Worm (Caenorhabditis elegans) whole organism, L4 larva: ENCODE data around the gene sups-1.

Experiments used
- F37D6.2 ChIP-seq: sonication (generic microtip); optimal IDR thresholded peaks from 2 replicates; lab custom pipeline; 2016; ENCODE audit warnings: mild to moderate bottlenecking, missing genetic modification characterization, missing compliant biosample characterization
- F49E8.2 ChIP-seq: sonication (generic microtip); optimal IDR thresholded peaks from 2 replicates; lab custom pipeline; 2016; ENCODE audit warnings: missing compliant biosample characterization, mild to moderate bottlenecking, missing genetic modification characterization, borderline replicate concordance
- Y48G9A.11 ChIP-seq: fragments of 200-800 bp; sonication (Bioruptor generic); IDR thresholded peaks from 2 replicates; pipeline ENCODE4 v1.3.6; 2022; ENCODE audit warnings: missing genetic modification reagents, missing genetic modification characterization, missing compliant biosample characterization
- aha-1 ChIP-seq: fragments of 150-350 bp; peaks from one replicate; lab custom pipeline; 2014; ENCODE audit warnings: missing biosample characterization, missing genetic modification characterization
- attf-4 ChIP-seq: sonication (generic microtip); optimal IDR thresholded peaks from 3 replicates; lab custom pipeline; 2017; ENCODE audit warnings: missing biosample characterization, missing genetic modification characterization
- ceh-20 ChIP-seq: fragments of 200-800 bp; sonication (Bioruptor generic); IDR thresholded peaks from 2 replicates; pipeline ENCODE4 v1.3.6; 2022; ENCODE audit warnings: missing genetic modification reagents, missing genetic modification characterization, missing compliant biosample characterization
- cey-2 ChIP-seq: sonication (generic microtip); optimal IDR thresholded peaks from 3 replicates; lab custom pipeline; 2017; ENCODE audit warnings: missing genetic modification characterization, mild to moderate bottlenecking, missing compliant biosample characterization, antibody characterized with exemption, borderline replicate concordance; ENCODE audit not compliant: insufficient read depth
- dmd-6 ChIP-seq: fragments of 200-800 bp; sonication (Bioruptor generic); IDR thresholded peaks from 2 replicates; pipeline ENCODE4 v1.3.6; 2022; ENCODE audit warnings: missing genetic modification reagents, missing genetic modification characterization, missing compliant biosample characterization
- dpl-1 ChIP-seq: fragments of 150-350 bp; optimal IDR thresholded peaks from 2 replicates; lab custom pipeline; 2014; ENCODE audit warnings: missing biosample characterization, missing genetic modification reagents, missing genetic modification characterization
- duxl-1 ChIP-seq: sonication (generic microtip); optimal IDR thresholded peaks from 2 replicates; lab custom pipeline; 2016; ENCODE audit warnings: mild to moderate bottlenecking, missing genetic modification characterization, moderate library complexity, missing compliant biosample characterization; ENCODE audit not compliant: poor library complexity
- egl-43 ChIP-seq: fragments of 200-800 bp; sonication (Bioruptor generic); IDR thresholded peaks from 2 replicates; pipeline ENCODE4 v1.3.6; 2022; ENCODE audit warnings: missing genetic modification reagents, missing genetic modification characterization, missing compliant biosample characterization
- fkh-10 ChIP-seq: fragments of 150-350 bp; optimal IDR thresholded peaks from 2 replicates; lab custom pipeline; 2014; ENCODE audit warnings: missing biosample characterization, missing genetic modification reagents, missing genetic modification characterization
- hif-1 ChIP-seq, 2 experiments: sonication (generic microtip); optimal IDR thresholded peaks; 2 replicates each; lab custom pipeline; 2016 to 2017; ENCODE audit warnings: missing compliant biosample characterization in 2 of 2, missing genetic modification characterization in 2 of 2, missing genetic modification reagents in 2 of 2, missing genotype in 2 of 2, mild to moderate bottlenecking in 1 of 2
- hlh-11 ChIP-seq: fragments of 200-800 bp; sonication (Bioruptor generic); optimal IDR thresholded peaks from 2 replicates; lab custom pipeline; 2018; ENCODE audit warnings: mild to moderate bottlenecking, missing genetic modification characterization, missing compliant biosample characterization
- hmg-1.1 ChIP-seq: fragments of 200-800 bp; sonication (Bioruptor generic); IDR thresholded peaks from 2 replicates; pipeline ENCODE4 v1.3.6; 2022; ENCODE audit warnings: missing genetic modification reagents, missing genetic modification characterization, missing compliant biosample characterization
- jun-1 ChIP-seq: fragments of 150-350 bp; optimal IDR thresholded peaks from 2 replicates; lab custom pipeline; 2014; ENCODE audit warnings: missing biosample characterization, missing genetic modification reagents, missing genetic modification characterization
- lin-1 ChIP-seq: fragments of 200-800 bp; sonication (Bioruptor generic); IDR thresholded peaks from 2 replicates; pipeline ENCODE4 v1.3.6; 2022; ENCODE audit warnings: missing genetic modification reagents, missing genetic modification characterization, missing compliant biosample characterization
- lin-13 ChIP-seq: fragments of 150-350 bp; optimal IDR thresholded peaks from 2 replicates; lab custom pipeline; 2014; ENCODE audit warnings: missing biosample characterization, missing genetic modification reagents, missing genetic modification characterization
- lin-15B ChIP-seq: fragments of 150-350 bp; sonication (generic microtip); optimal IDR thresholded peaks from 3 replicates; lab custom pipeline; 2014; ENCODE audit warnings: missing biosample characterization, missing genetic modification characterization
- madf-5 ChIP-seq, 2 experiments: fragments of 200-800 bp; sonication (Bioruptor generic); IDR thresholded peaks; 2 replicates each; pipeline ENCODE4 v1.3.6; 2022; ENCODE audit warnings: missing compliant biosample characterization in 2 of 2, missing genetic modification characterization in 2 of 2
- madf-9 ChIP-seq: fragments of 200-800 bp; sonication (Bioruptor generic); conservative IDR thresholded peaks from 2 replicates; pipeline ENCODE4 v1.3.6; 2022; ENCODE audit warnings: missing genetic modification reagents, missing genetic modification characterization, missing compliant biosample characterization
- mep-1 ChIP-seq: fragments of 150-350 bp; sonication (generic microtip); optimal IDR thresholded peaks from 3 replicates; lab custom pipeline; 2014; ENCODE audit warnings: missing biosample characterization, missing genetic modification characterization
- mes-2 ChIP-seq: sonication (generic microtip); optimal IDR thresholded peaks from 2 replicates; lab custom pipeline; 2016; ENCODE audit warnings: missing genotype, mild to moderate bottlenecking, missing genetic modification characterization, missing compliant biosample characterization; ENCODE audit not compliant: poor library complexity, severe bottlenecking
- mxl-3 ChIP-seq: fragments of 200-800 bp; sonication (Bioruptor generic); optimal IDR thresholded peaks from 2 replicates; lab custom pipeline; 2018; ENCODE audit warnings: mild to moderate bottlenecking, missing genetic modification characterization, missing compliant biosample characterization
- nhr-10 ChIP-seq: fragments of 150-350 bp; optimal IDR thresholded peaks from 2 replicates; lab custom pipeline; 2014; ENCODE audit warnings: missing biosample characterization, missing genetic modification characterization
- nhr-28 ChIP-seq: fragments of 150-350 bp; optimal IDR thresholded peaks from 2 replicates; lab custom pipeline; 2014; ENCODE audit warnings: missing biosample characterization, missing genetic modification characterization
- nhr-42 ChIP-seq: fragments of 200-800 bp; sonication (Bioruptor generic); IDR thresholded peaks from 2 replicates; pipeline ENCODE4 v1.3.6; 2022; ENCODE audit warnings: missing genetic modification characterization, missing compliant biosample characterization
- nhr-48 ChIP-seq: sonication (generic microtip); optimal IDR thresholded peaks from 2 replicates; lab custom pipeline; 2016; ENCODE audit warnings: mild to moderate bottlenecking, missing genetic modification characterization, missing compliant biosample characterization
- nhr-6 ChIP-seq: fragments of 150-350 bp; optimal IDR thresholded peaks from 2 replicates; lab custom pipeline; 2014; ENCODE audit warnings: missing biosample characterization, missing genetic modification characterization
- nhr-77 ChIP-seq: fragments of 150-350 bp; optimal IDR thresholded peaks from 2 replicates; lab custom pipeline; 2014; ENCODE audit warnings: missing biosample characterization, missing genetic modification characterization
- pha-4 ChIP-seq, 2 experiments: fragments of 150-350 bp in 1 of 2; fragments of 200-800 bp in 1 of 2; sonication (Bioruptor generic) in 1 of 2; IDR thresholded peaks in 1 of 2; optimal IDR thresholded peaks in 1 of 2; 2 replicates each; pipeline versions ENCODE4 v1.3.6 to Lab custom; 2014 to 2022; ENCODE audit warnings: missing genetic modification characterization in 2 of 2, missing genetic modification reagents in 2 of 2, missing biosample characterization in 1 of 2, missing compliant biosample characterization in 1 of 2
- php-3 ChIP-seq: fragments of 200-800 bp; sonication (Bioruptor generic); IDR thresholded peaks from 2 replicates; pipeline ENCODE4 v1.3.6; 2022; ENCODE audit warnings: missing genetic modification reagents, missing genetic modification characterization, missing compliant biosample characterization
- pqm-1 ChIP-seq: sonication (generic microtip); optimal IDR thresholded peaks from 2 replicates; lab custom pipeline; 2017; ENCODE audit warnings: missing biosample characterization, missing genetic modification characterization
- rbr-2 ChIP-seq: sonication (generic microtip); optimal IDR thresholded peaks from 2 replicates; lab custom pipeline; 2016; ENCODE audit warnings: missing genotype, missing genetic modification characterization, missing compliant biosample characterization
- saeg-2 ChIP-seq: fragments of 200-800 bp; sonication (Bioruptor generic); IDR thresholded peaks from 2 replicates; pipeline ENCODE4 v1.3.6; 2022; ENCODE audit warnings: missing genetic modification reagents, missing genetic modification characterization, missing compliant biosample characterization
- sdz-12 ChIP-seq: fragments of 200-800 bp; sonication (Bioruptor generic); optimal IDR thresholded peaks from 2 replicates; lab custom pipeline; 2018; ENCODE audit warnings: mild to moderate bottlenecking, missing genetic modification characterization, missing compliant biosample characterization
- set-16 ChIP-seq: fragments of 200-800 bp; sonication (Bioruptor generic); IDR thresholded peaks from 2 replicates; pipeline ENCODE4 v1.3.6; 2022; ENCODE audit warnings: missing genetic modification reagents, missing genetic modification characterization, missing compliant biosample characterization
- vab-7 ChIP-seq: fragments of 200-800 bp; sonication (Bioruptor generic); IDR thresholded peaks from 2 replicates; pipeline ENCODE4 v1.3.6; 2022; ENCODE audit warnings: missing genetic modification reagents, missing genetic modification characterization, missing compliant biosample characterization

sups-1 gene

DNA sequence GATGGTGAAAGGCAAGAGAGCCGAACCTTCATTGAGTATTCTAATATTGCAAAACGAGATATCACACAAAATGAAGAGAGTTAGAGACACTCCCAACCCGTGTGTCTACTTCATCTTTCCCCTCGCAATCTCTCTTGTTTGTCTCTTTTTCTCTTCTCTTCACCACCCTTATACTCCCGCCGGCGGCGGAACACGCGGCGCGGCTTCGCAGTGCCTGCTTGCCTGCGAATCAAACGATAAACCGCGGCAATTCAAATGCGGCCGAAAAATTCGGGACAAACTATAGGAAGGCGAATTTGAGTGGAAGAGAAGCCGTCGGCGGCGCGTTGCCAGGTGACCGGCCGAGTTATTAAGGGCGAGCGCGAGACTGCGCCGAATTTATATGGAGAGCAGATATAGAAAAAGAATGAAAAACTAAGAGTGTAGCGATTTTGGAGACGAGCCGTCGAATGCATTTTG, 19.3 kb upstream of the sups-1 start, which contains the start of gene klp-13 (continued):
- TF ChIP-seq ceh-20 (GFP tag; lab: Robert Waterston, UW), result peak; percentile 66; the same call in 1 of the 2 replicates
- no peak for TF ChIP-seq madf-5 (GFP tag; IDR thresholded peaks at IDR 0.05; lab: Robert Waterston, UW)
- TF ChIP-seq lin-13, result peak; percentile 85
- peak; percentile 88 for TF ChIP-seq dpl-1
- peak; percentile 84 for TF ChIP-seq F37D6.2 (tag; lab: Kevin White, UChicago)
- no peak for TF ChIP-seq F49E8.2
- no peak for TF ChIP-seq sdz-12
- TF ChIP-seq nhr-77 (tag; lab: Kevin White, UChicago), result peak; percentile 58
- 0 out of 2 replicates have a peak, but pooled peaks have one; percentile 28 for TF ChIP-seq saeg-2 (GFP tag; lab: Robert Waterston, UW)
- peak; percentile 84 for TF ChIP-seq nhr-6 (tag; lab: Kevin White, UChicago)
- TF ChIP-seq hmg-1.1 (GFP tag; lab: Robert Waterston, UW), result peak; percentile 89
- peak; percentile 79 for TF ChIP-seq nhr-28 (tag; lab: Kevin White, UChicago)
- peak; percentile 64 for TF ChIP-seq nhr-48 (tag; lab: Kevin White, UChicago)
- TF ChIP-seq jun-1 (tag; lab: Kevin White, UChicago), result peak; percentile 68
- TF ChIP-seq lin-1, result 0 out of 2 replicates have a peak, but pooled peaks have one; percentile 27
- TF ChIP-seq php-3 (GFP tag; lab: Robert Waterston, UW), result no peak
- peak; percentile 68; the same call in 1 of the 2 replicates for TF ChIP-seq madf-9
- peak; percentile 97 for TF ChIP-seq mxl-3
- peak; percentile 36; the same call in 1 of the 2 replicates for TF ChIP-seq pha-4 (GFP tag; IDR thresholded peaks at IDR 0.05; lab: Robert Waterston, UW)
- no peak for TF ChIP-seq pha-4 (tag; optimal IDR thresholded peaks at IDR 0.05; lab: Kevin White, UChicago)
- no peak for TF ChIP-seq Y48G9A.11
- TF ChIP-seq mes-2 (tag; lab: Kevin White, UChicago), result peak; percentile 84
- TF ChIP-seq lin-15B, result no peak
- peak; percentile 39 for TF ChIP-seq duxl-1 (tag; lab: Kevin White, UChicago)
- TF ChIP-seq rbr-2 (tag; lab: Kevin White, UChicago), result peak; percentile 85
- TF ChIP-seq nhr-42 (GFP tag; lab: Robert Waterston, UW), result peak; percentile 46; the same call in 1 of the 2 replicates
- peak; percentile 90 for TF ChIP-seq hlh-11 (tag; lab: Kevin White, UChicago)
- TF ChIP-seq set-16 (GFP tag; lab: Robert Waterston, UW), result peak; percentile 86
- peak; percentile 93 for TF ChIP-seq fkh-10 (GFP tag; lab: Kevin White, UChicago)
- peak; percentile 93 for TF ChIP-seq mep-1 (tag; lab: Kevin White, UChicago)
- TF ChIP-seq aha-1 (tag; lab: Kevin White, UChicago), result peak; percentile 83
- TF ChIP-seq, all 104 proteins: peak for 43

- TF ChIP-seq nhr-6 (tag; lab: Kevin White, UChicago) (no peak), hlh-11 (tag; lab: Kevin White, UChicago) (peak; percentile 6), pqm-1 (tag; lab: Kevin White, UChicago) (peak; percentile 32), hif-1 (tag; optimal IDR thresholded peaks at IDR 0.05; lab: Kevin White, UChicago) (no peak), F49E8.2 (no peak), nhr-10 (tag; lab: Kevin White, UChicago) (no peak), dmd-6 (no peak; the same call in 1 of the 2 replicates), cey-2 (tag; lab: Kevin White, UChicago) (no peak), nhr-28 (tag; lab: Kevin White, UChicago) (peak; percentile 20), egl-43 (GFP tag; lab: Robert Waterston, UW) (no peak), jun-1 (tag; lab: Kevin White, UChicago) (no peak), attf-4 (tag; lab: Kevin White, UChicago) (no peak), vab-7 (GFP tag; lab: Robert Waterston, UW) (no peak), mep-1 (tag; lab: Kevin White, UChicago) (no peak)
These were observed 18.2 kb upstream of the sups-1 start for ce11 chrX:5985720-5986119.
